Fruit fly (Drosophila melanogaster) whole organism, pupa: ENCODE data around the gene CG11841.

Experiments
- CG10348 ChIP-seq: fragments of 200-800 bp; sonication (Bioruptor generic); IDR thresholded peaks from 2 replicates; pipeline ENCODE4 v1.3.6; 2022; ENCODE audit warnings: missing biosample characterization, missing genetic modification characterization
- CG12605 ChIP-seq: fragments of 200-800 bp; sonication (Bioruptor generic); IDR thresholded peaks from 2 replicates; pipeline ENCODE4 v1.3.6; 2022; ENCODE audit warnings: missing biosample characterization, missing genetic modification characterization
- CG13204 ChIP-seq: fragments of 200-800 bp; sonication (Bioruptor generic); optimal IDR thresholded peaks from 2 replicates; lab custom pipeline; 2018; ENCODE audit warnings: missing biosample characterization, mild to moderate bottlenecking, missing genetic modification characterization, moderate library complexity
- CG14655 ChIP-seq: fragments of 200-800 bp; sonication (Bioruptor generic); optimal IDR thresholded peaks from 3 replicates; lab custom pipeline; 2017; ENCODE audit warnings: mild to moderate bottlenecking, missing biosample characterization, missing genetic modification reagents, missing genetic modification characterization
- CG15710 ChIP-seq: fragments of 200-800 bp; sonication (Bioruptor generic); optimal IDR thresholded peaks from 2 replicates; lab custom pipeline; 2018; ENCODE audit warnings: missing biosample characterization, mild to moderate bottlenecking, missing genetic modification characterization, moderate library complexity
- CG17806 ChIP-seq: fragments of 200-800 bp; sonication (Bioruptor generic); optimal IDR thresholded peaks from 2 replicates; lab custom pipeline; 2018; ENCODE audit warnings: missing biosample characterization, mild to moderate bottlenecking, missing genetic modification characterization, moderate library complexity
- CG32121 ChIP-seq: fragments of 200-800 bp; sonication (Bioruptor generic); IDR thresholded peaks from 2 replicates; pipeline ENCODE4 v1.3.6; 2022; ENCODE audit warnings: missing biosample characterization, missing genetic modification characterization
- CG34367 ChIP-seq: fragments of 200-800 bp; sonication (Bioruptor generic); optimal IDR thresholded peaks from 2 replicates; lab custom pipeline; 2018; ENCODE audit warnings: missing biosample characterization, mild to moderate bottlenecking, missing genetic modification characterization
- CG4496 ChIP-seq: fragments of 200-800 bp; sonication (Bioruptor generic); IDR thresholded peaks from 3 replicates; pipeline ENCODE4 v1.3.6; 2022; ENCODE audit warnings: missing biosample characterization, missing genetic modification characterization
- CG8159 ChIP-seq: fragments of 200-800 bp; sonication (Bioruptor generic); optimal IDR thresholded peaks from 3 replicates; lab custom pipeline; 2018; ENCODE audit warnings: missing biosample characterization, mild to moderate bottlenecking, missing genetic modification characterization, moderate library complexity
- CG8301 ChIP-seq: fragments of 200-800 bp; sonication (Bioruptor generic); optimal IDR thresholded peaks from 2 replicates; lab custom pipeline; 2018; ENCODE audit warnings: missing biosample characterization, mild to moderate bottlenecking, missing genetic modification characterization
- CG9948 ChIP-seq: fragments of 200-800 bp; sonication (Bioruptor generic); optimal IDR thresholded peaks from 2 replicates; lab custom pipeline; 2018; ENCODE audit warnings: missing biosample characterization, mild to moderate bottlenecking, missing genetic modification characterization, moderate library complexity
- D1 ChIP-seq: fragments of 200-800 bp; sonication (Bioruptor generic); optimal IDR thresholded peaks from 2 replicates; lab custom pipeline; 2018; ENCODE audit warnings: missing biosample characterization, mild to moderate bottlenecking, missing genetic modification characterization, moderate library complexity
- EcR ChIP-seq: fragments of 200-800 bp; sonication (Bioruptor generic); optimal IDR thresholded peaks from 3 replicates; lab custom pipeline; 2019; ENCODE audit warnings: missing biosample characterization, missing genetic modification characterization, mild to moderate bottlenecking, moderate library complexity, missing genetic modification reagents
- Ets98B ChIP-seq: fragments of 200-800 bp; sonication (Bioruptor generic); IDR thresholded peaks from 2 replicates; pipeline ENCODE4 v1.3.6; 2022; ENCODE audit warnings: missing biosample characterization, missing genetic modification characterization
- Pif1A ChIP-seq: fragments of 200-800 bp; sonication (Bioruptor generic); optimal IDR thresholded peaks from 3 replicates; lab custom pipeline; 2016; ENCODE audit warnings: missing biosample characterization, missing genetic modification characterization
- Pif1B ChIP-seq: fragments of 200-800 bp; sonication (Bioruptor generic); optimal IDR thresholded peaks from 3 replicates; lab custom pipeline; 2016; ENCODE audit warnings: missing biosample characterization, missing genetic modification characterization
- Snoo ChIP-seq: fragments of 200-800 bp; sonication (Bioruptor generic); optimal IDR thresholded peaks from 3 replicates; lab custom pipeline; 2017; ENCODE audit warnings: missing biosample characterization, mild to moderate bottlenecking, missing genetic modification characterization, inconsistent platforms
- fd96Ca ChIP-seq: fragments of 200-800 bp; sonication (Bioruptor generic); IDR thresholded peaks from 3 replicates; pipeline ENCODE4 v1.3.6; 2022; ENCODE audit warnings: missing biosample characterization, missing genetic modification characterization
- gl ChIP-seq: fragments of 200-800 bp; sonication (Bioruptor generic); optimal IDR thresholded peaks from 2 replicates; lab custom pipeline; 2018; ENCODE audit warnings: missing biosample characterization, mild to moderate bottlenecking, missing genetic modification characterization
- rn ChIP-seq: fragments of 200-800 bp; sonication (Bioruptor generic); IDR thresholded peaks from 2 replicates; pipeline ENCODE4 v1.3.6; 2022; ENCODE audit warnings: missing biosample characterization, missing genetic modification characterization

Gene CG11841

dm6 chr3R:29039704-29040430 is 11.0 kb upstream of the CG11841 start:
- TF ChIP-seq Ets98B (GFP tag; lab: Robert Waterston, UW) (peak; percentile 37; the same call in 1 of the 2 replicates), fd96Ca (peak; percentile 12; the same call in 1 of the 3 replicates), CG32121 (peak; percentile 53; the same call in 1 of the 2 replicates), CG9948 (tag; lab: Kevin White, UChicago) (no peak), CG17806 (tag; lab: Kevin White, UChicago) (no peak), Pif1A (peak; percentile 55), gl (tag; lab: Kevin White, UChicago) (no peak), Snoo (tag; lab: Kevin White, UChicago) (peak; percentile 25), CG4496 (GFP tag; lab: Robert Waterston, UW) (peak; percentile 59; the same call in 2 of the 3 replicates), Pif1B (GFP tag; lab: Kevin White, UChicago) (peak; percentile 19)
- TF ChIP-seq, all 21 proteins: peak for 7

- TF ChIP-seq CG8301: no peak
- TF ChIP-seq CG9948 (tag; lab: Kevin White, UChicago): no peak
- peak; percentile 44; the same call in 1 of the 2 replicates for TF ChIP-seq CG32121
- TF ChIP-seq EcR (GFP tag; lab: Kevin White, UChicago): peak; percentile 70
- TF ChIP-seq CG12605 (GFP tag; lab: Robert Waterston, UW): peak; percentile 47; the same call in 1 of the 2 replicates
- no peak for TF ChIP-seq CG10348
- no peak for TF ChIP-seq rn
- TF ChIP-seq CG13204 (GFP tag; lab: Kevin White, UChicago): no peak
- TF ChIP-seq Ets98B (GFP tag; lab: Robert Waterston, UW): peak; percentile 44
- no peak for TF ChIP-seq Snoo (tag; lab: Kevin White, UChicago)
- TF ChIP-seq CG34367 (tag; lab: Kevin White, UChicago): no peak
- no peak for TF ChIP-seq CG14655
- TF ChIP-seq CG15710 (tag; lab: Kevin White, UChicago): peak; percentile 57
- TF ChIP-seq fd96Ca: 0 out of 3 replicates have a peak, but pooled peaks have one; percentile 37
- peak; percentile 44 for TF ChIP-seq CG17806 (tag; lab: Kevin White, UChicago)
These were observed 10.2 kb upstream of the CG11841 start for dm6 chr3R:29040526-29041195.

dm6 chr3R:29049055-29049722 is 1.7 kb upstream of the CG11841 start, which contains the start of gene CG11837:
TSS of gene CG11837 (plus strand) at chr3R:29049493.
- TF ChIP-seq CG32121 (no peak), Pif1B (GFP tag; lab: Kevin White, UChicago) (no peak), Pif1A (no peak), EcR (GFP tag; lab: Kevin White, UChicago) (no peak), rn (no peak), CG13204 (GFP tag; lab: Kevin White, UChicago) (no peak), CG10348 (no peak), CG14655 (no peak), CG4496 (GFP tag; lab: Robert Waterston, UW) (no peak), CG17806 (tag; lab: Kevin White, UChicago) (no peak), Ets98B (GFP tag; lab: Robert Waterston, UW) (no peak), CG15710 (tag; lab: Kevin White, UChicago) (no peak), CG9948 (tag; lab: Kevin White, UChicago) (no peak), CG8301 (no peak), D1 (tag; lab: Kevin White, UChicago) (no peak), gl (tag; lab: Kevin White, UChicago) (no peak), CG34367 (tag; lab: Kevin White, UChicago) (no peak), CG8159 (tag; lab: Kevin White, UChicago) (no peak), fd96Ca (no peak)

dm6 chr3R:29052380-29052779 is 1.5 kb downstream of the CG11841 start, which contains the start of gene CG11842:
TSS of gene CG11842 (plus strand) at chr3R:29052680.
- TF ChIP-seq CG14655 (no peak), CG15710 (tag; lab: Kevin White, UChicago) (no peak), EcR (GFP tag; lab: Kevin White, UChicago) (no peak), CG10348 (no peak), CG9948 (tag; lab: Kevin White, UChicago) (no peak), Snoo (tag; lab: Kevin White, UChicago) (no peak), Pif1A (no peak)

- TF ChIP-seq CG17806 (tag; lab: Kevin White, UChicago): no peak
- TF ChIP-seq D1 (tag; lab: Kevin White, UChicago): no peak
- TF ChIP-seq CG14655: no peak
- no peak for TF ChIP-seq EcR (GFP tag; lab: Kevin White, UChicago)
- TF ChIP-seq CG4496 (GFP tag; lab: Robert Waterston, UW): no peak
- TF ChIP-seq CG34367 (tag; lab: Kevin White, UChicago): no peak
- TF ChIP-seq CG12605 (GFP tag; lab: Robert Waterston, UW): no peak
- TF ChIP-seq CG9948 (tag; lab: Kevin White, UChicago): no peak
- no peak for TF ChIP-seq rn
These were observed 3.2 kb downstream of the CG11841 start, which contains the start of gene CG11843 for dm6 chr3R:29054047-29054446. TSS of gene CG11843 (plus strand) at chr3R:29054347.
